Worm (Caenorhabditis elegans): Measurements from ENCODE around the gene srj-5.

DNA sequence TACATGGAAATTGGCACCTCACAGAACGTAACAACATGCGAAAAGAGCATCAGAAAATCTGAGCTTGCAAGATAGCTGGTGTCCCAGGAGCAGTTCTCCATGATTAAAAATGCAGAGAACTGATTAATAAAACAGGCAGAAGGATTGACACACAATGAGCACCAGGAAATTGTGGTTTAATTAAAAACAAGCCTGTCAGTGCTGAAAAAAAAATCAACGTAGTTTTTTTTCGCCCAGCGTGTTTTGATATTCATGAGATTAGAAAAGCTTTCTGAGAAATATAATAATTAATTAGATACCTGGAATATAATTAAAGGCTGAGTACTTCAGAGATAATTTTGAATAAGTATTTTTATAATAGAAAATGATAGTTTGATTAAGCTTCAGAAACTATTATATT, 4.8 kb upstream of the srj-5 start, which contains the start of gene srh-246:
- TF ChIP-seq sma-9 (GFP tag; optimal IDR thresholded peaks at IDR 0.05), result no peak
- no peak for TF ChIP-seq sma-9 (tag; optimal IDR thresholded peaks at IDR 0.05)
- no peak for TF ChIP-seq ama-1 (optimal IDR thresholded peaks at IDR 0.05)
- no peak for TF ChIP-seq snpc-4 (tag; optimal IDR thresholded peaks at IDR 0.05)
- no peak for TF ChIP-seq zag-1 (tag; optimal IDR thresholded peaks at IDR 0.05)
- TF ChIP-seq nhr-10 (tag; optimal IDR thresholded peaks at IDR 0.05), result no peak
- no peak for TF ChIP-seq mdl-1 (tag; optimal IDR thresholded peaks at IDR 0.05)
- TF ChIP-seq ZK546.5 (tag; optimal IDR thresholded peaks at IDR 0.05), result no peak
- no peak for TF ChIP-seq nhr-12 (tag; optimal IDR thresholded peaks at IDR 0.05)
- no peak for TF ChIP-seq elt-1 (tag; optimal IDR thresholded peaks at IDR 0.05)
